Worm (Caenorhabditis elegans) whole organism, L3 larva: ENCODE results near the gene T14B4.5.

ENCODE experiments used
- ceh-82 ChIP-seq: fragments of 150-350 bp; optimal IDR thresholded peaks from 2 replicates; lab custom pipeline; 2014; ENCODE audit warnings: missing biosample characterization, missing genetic modification characterization
- elt-3 ChIP-seq, 3 experiments: fragments of 150-350 bp in 1 of 3; sonication (generic microtip) in 2 of 3; optimal IDR thresholded peaks; 2 replicates in 2 of 3; 4 replicates in 1 of 3; lab custom pipeline; 2014 to 2017; ENCODE audit warnings: missing biosample characterization in 3 of 3, missing genetic modification characterization in 3 of 3
- fos-1 ChIP-seq: fragments of 150-350 bp; optimal IDR thresholded peaks from 2 replicates; lab custom pipeline; 2014; ENCODE audit warnings: missing biosample characterization, missing genetic modification characterization
- lin-15B ChIP-seq: fragments of 150-350 bp; optimal IDR thresholded peaks from 2 replicates; lab custom pipeline; 2014; ENCODE audit warnings: missing biosample characterization, missing genetic modification characterization
- nhr-237 ChIP-seq: fragments of 150-350 bp; optimal IDR thresholded peaks from 2 replicates; lab custom pipeline; 2014; ENCODE audit warnings: missing biosample characterization, missing genetic modification characterization
- nhr-67 ChIP-seq: fragments of 150-350 bp; optimal IDR thresholded peaks from 2 replicates; lab custom pipeline; 2014; ENCODE audit warnings: missing biosample characterization, missing genetic modification characterization
- snpc-4 ChIP-seq: fragments of 150-350 bp; optimal IDR thresholded peaks from 2 replicates; lab custom pipeline; 2014; ENCODE audit warnings: missing biosample characterization, missing genetic modification characterization
- tbx-2 ChIP-seq: sonication (generic microtip); optimal IDR thresholded peaks from 2 replicates; lab custom pipeline; 2016; ENCODE audit warnings: mild to moderate bottlenecking, missing genetic modification characterization, missing compliant biosample characterization
- unc-39 ChIP-seq: sonication (generic microtip); optimal IDR thresholded peaks from 4 replicates; lab custom pipeline; 2017; ENCODE audit warnings: missing biosample characterization, missing genetic modification characterization

DNA sequence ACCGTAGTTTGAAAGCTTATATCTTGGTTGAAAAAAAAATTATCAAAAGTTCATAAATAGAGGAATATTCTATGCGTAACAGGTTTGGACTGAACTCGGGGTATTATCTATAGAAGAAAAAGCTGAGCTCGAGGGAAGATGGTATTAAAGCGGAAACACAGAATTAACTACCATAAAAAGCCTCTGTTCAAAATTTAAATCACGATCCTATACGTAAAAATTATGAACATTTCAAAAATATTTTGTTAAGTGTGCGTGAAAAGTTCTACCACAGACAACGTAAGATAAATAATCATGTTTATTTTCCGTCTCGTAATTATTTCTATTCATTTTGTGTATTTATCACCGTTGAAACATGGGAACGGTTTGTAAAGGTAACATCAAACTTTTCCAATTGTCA, 29.7 kb downstream of the T14B4.5 start, which contains the start of gene F41G3.5:
- TF ChIP-seq tbx-2 (tag; lab: Kevin White, UChicago), result no peak
- TF ChIP-seq elt-3 (tag; optimal IDR thresholded peaks at IDR 0.05; lab: Kevin White, UChicago), result no peak
- no peak for TF ChIP-seq fos-1 (tag; lab: Kevin White, UChicago)
- TF ChIP-seq snpc-4 (tag; lab: Kevin White, UChicago), result no peak
- no peak for TF ChIP-seq nhr-67 (tag; lab: Kevin White, UChicago)
- TF ChIP-seq nhr-237 (tag; lab: Kevin White, UChicago), result no peak
- TF ChIP-seq unc-39 (tag; lab: Kevin White, UChicago), result no peak
- TF ChIP-seq ceh-82 (tag; lab: Kevin White, UChicago), result no peak
- TF ChIP-seq lin-15B (tag; lab: Kevin White, UChicago), result no peak
